Worm (Caenorhabditis elegans): ENCODE results near the gene C01F6.14.

Gene C01F6.14

DNA sequence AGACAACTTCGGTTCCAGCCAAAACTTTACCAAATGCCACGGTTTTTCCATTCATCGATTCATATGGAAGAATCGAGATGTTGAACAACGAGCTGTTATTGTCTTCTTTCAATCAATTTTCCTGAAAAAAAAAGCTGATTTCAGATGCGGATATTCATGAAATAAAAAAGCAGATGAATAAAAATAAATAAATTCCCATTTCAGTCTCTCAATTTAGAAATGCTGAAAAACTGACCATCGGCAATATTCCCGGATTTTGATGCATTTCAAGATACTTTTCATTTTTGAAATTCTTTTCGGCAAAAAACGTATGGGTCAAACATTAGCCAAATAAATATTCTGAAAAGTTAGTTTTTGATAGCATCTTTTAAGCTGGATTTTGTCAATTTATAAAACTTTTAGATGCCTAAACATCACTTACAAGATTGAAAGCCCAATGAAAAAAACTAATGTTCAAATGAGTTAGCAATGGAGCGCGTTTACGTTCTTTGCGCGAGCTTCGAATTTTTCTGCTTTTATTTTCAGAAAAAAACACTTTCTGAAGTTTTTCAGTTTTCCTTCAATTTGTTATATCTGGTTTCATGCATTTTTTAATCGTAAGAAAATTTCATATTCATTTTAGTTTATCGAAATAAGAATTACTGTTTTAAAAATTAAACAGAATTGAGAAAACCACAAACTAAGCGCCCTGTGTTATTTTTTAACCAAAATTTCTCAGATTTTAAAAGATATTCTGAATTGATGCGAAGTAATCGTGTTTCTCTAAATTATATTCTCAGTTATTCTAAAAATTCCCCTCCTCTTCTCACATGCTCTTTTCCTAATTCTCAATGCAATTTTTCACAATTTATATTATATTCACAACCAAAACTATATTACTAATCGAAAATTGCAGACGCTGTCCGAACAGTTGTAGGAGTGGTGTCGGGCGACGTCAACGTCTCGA, at the start of gene C01F6.14, which contains the start of gene fem-3:
Gene C01F6.14 (minus strand): TSS at position 51 of the 946 bp plus-strand sequence.
Gene fem-3 (plus strand): TSS at position 896 of the 946 bp plus-strand sequence.
- peak; percentile 39 for TF ChIP-seq pha-4 (tag; optimal IDR thresholded peaks at IDR 0.05)
- TF ChIP-seq nfya-1 (tag; optimal IDR thresholded peaks at IDR 0.05; ENCODE audit: insufficient read depth): peak; percentile 36
- no peak for TF ChIP-seq nhr-67 (tag; optimal IDR thresholded peaks at IDR 0.05)
- no peak for TF ChIP-seq nhr-28 (tag; optimal IDR thresholded peaks at IDR 0.05)
- peak; percentile 72 for TF ChIP-seq egl-5 (tag; optimal IDR thresholded peaks at IDR 0.05)
- TF ChIP-seq ceh-16 (tag; optimal IDR thresholded peaks at IDR 0.05): no peak
- no peak for TF ChIP-seq unc-39 (tag; optimal IDR thresholded peaks at IDR 0.05)
- no peak for TF ChIP-seq unc-62 (GFP tag; optimal IDR thresholded peaks at IDR 0.05)
- TF ChIP-seq lin-15B (tag; optimal IDR thresholded peaks at IDR 0.05): peak; percentile 46

DNA sequence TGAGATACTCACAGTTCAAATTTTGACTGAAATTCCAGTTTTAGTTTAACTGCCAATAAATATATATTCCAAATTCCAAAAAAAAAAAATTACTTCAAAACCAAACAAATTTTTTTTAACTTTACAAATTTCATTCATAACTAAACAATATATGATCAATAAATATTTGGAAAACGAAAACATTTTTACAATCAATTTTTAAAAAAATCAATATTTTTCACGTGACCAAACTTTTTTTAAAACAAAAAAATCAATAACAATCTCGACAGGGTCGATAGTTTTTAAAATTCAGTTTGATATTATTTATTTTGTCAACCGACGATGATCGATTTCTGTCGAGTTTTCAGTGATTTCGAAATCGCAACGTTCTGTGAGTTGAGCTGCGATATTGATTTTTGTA, 46.3 kb upstream of the C01F6.14 start, which contains the start of gene F23B2.7:
Gene F23B2.7 (plus strand): TSS at position 301 of the 400 bp plus-strand sequence.
- no peak for TF ChIP-seq mdl-1 (tag; optimal IDR thresholded peaks at IDR 0.05)
- TF ChIP-seq egl-5 (tag; optimal IDR thresholded peaks at IDR 0.05): no peak
- no peak for TF ChIP-seq lin-15B (tag; optimal IDR thresholded peaks at IDR 0.05)
- TF ChIP-seq ztf-4 (tag; optimal IDR thresholded peaks at IDR 0.05): no peak
- no peak for TF ChIP-seq elt-1 (tag; optimal IDR thresholded peaks at IDR 0.05)
- no peak for TF ChIP-seq nhr-23 (tag; optimal IDR thresholded peaks at IDR 0.05)
- TF ChIP-seq hmg-11 (tag; optimal IDR thresholded peaks at IDR 0.05): no peak
- no peak for TF ChIP-seq eor-1 (tag; optimal IDR thresholded peaks at IDR 0.05)
- TF ChIP-seq aly-2 (tag; optimal IDR thresholded peaks at IDR 0.05): no peak
- no peak for TF ChIP-seq mml-1 (tag; optimal IDR thresholded peaks at IDR 0.05)
- TF ChIP-seq snpc-4 (tag; optimal IDR thresholded peaks at IDR 0.05): no peak
- no peak for TF ChIP-seq ama-1 (optimal IDR thresholded peaks at IDR 0.05)
- TF ChIP-seq nhr-11 (tag; optimal IDR thresholded peaks at IDR 0.05): no peak
- no peak for TF ChIP-seq nhr-67 (tag; optimal IDR thresholded peaks at IDR 0.05)
- TF ChIP-seq unc-39 (tag; optimal IDR thresholded peaks at IDR 0.05): no peak

DNA sequence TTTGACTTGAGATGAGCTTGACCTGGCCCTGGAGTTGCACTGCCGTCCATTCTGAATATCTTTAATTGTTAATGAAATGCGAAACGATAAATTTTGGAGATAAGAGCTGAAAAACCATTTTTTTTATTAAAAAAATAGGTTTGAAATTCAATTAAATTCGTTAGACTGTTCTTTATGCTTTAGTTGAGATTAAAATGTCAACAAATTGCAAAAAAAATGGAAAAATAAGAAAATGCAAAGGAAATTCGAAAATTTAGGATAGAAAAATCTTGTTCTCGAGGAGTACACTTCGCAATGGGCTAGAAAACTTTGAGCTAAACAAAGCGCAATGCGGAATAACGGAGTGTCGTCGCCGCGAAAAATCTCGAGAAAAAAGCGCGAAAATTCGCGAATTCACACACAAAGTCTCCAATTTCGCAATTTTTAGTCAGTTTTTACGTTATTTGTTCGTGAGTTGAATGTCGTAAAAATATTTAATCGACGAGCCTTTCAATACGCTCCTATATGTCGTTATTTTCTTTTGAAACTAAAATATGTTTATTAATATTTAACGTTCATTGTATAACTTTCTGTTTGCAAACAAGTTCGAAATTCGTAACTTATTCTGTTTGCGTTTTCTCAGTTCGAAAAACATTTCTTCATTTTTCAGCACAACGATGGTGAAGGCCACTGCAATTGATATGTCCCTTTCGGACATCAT, 43.0 kb upstream of the C01F6.14 start, which contains the start of the genes rpb-12 and aly-2:
Gene rpb-12 (minus strand): TSS at position 51 of the 700 bp plus-strand sequence.
Gene aly-2 (plus strand): TSS at position 650 of the 700 bp plus-strand sequence.
- TF ChIP-seq snpc-4 (tag; optimal IDR thresholded peaks at IDR 0.05): peak; percentile 21
- TF ChIP-seq lin-15B (tag; optimal IDR thresholded peaks at IDR 0.05): peak; percentile 89
- peak; percentile 19 for TF ChIP-seq egl-5 (tag; optimal IDR thresholded peaks at IDR 0.05)
- peak; percentile 62 for TF ChIP-seq lin-39 (tag; optimal IDR thresholded peaks at IDR 0.05)
- peak; percentile 80 for TF ChIP-seq pha-4 (tag; optimal IDR thresholded peaks at IDR 0.05)
- no peak for TF ChIP-seq zag-1 (tag; optimal IDR thresholded peaks at IDR 0.05)
- no peak for TF ChIP-seq unc-39 (tag; optimal IDR thresholded peaks at IDR 0.05)
- TF ChIP-seq pqm-1 (tag; optimal IDR thresholded peaks at IDR 0.05): peak; percentile 23
- no peak for TF ChIP-seq ceh-16 (tag; optimal IDR thresholded peaks at IDR 0.05)
- no peak for TF ChIP-seq mml-1 (tag; optimal IDR thresholded peaks at IDR 0.05)
- TF ChIP-seq jun-1 (tag; optimal IDR thresholded peaks at IDR 0.05): peak; percentile 5
- peak; percentile 37 for TF ChIP-seq elt-2 (tag; optimal IDR thresholded peaks at IDR 0.05)
- no peak for TF ChIP-seq ama-1 (optimal IDR thresholded peaks at IDR 0.05)
- TF ChIP-seq ZK546.5 (tag; optimal IDR thresholded peaks at IDR 0.05): no peak
- TF ChIP-seq egl-27 (tag; optimal IDR thresholded peaks at IDR 0.05): no peak
- TF ChIP-seq nhr-25 (tag; optimal IDR thresholded peaks at IDR 0.05): peak; percentile 21
- TF ChIP-seq hmg-11 (tag; optimal IDR thresholded peaks at IDR 0.05): peak; percentile 71

DNA sequence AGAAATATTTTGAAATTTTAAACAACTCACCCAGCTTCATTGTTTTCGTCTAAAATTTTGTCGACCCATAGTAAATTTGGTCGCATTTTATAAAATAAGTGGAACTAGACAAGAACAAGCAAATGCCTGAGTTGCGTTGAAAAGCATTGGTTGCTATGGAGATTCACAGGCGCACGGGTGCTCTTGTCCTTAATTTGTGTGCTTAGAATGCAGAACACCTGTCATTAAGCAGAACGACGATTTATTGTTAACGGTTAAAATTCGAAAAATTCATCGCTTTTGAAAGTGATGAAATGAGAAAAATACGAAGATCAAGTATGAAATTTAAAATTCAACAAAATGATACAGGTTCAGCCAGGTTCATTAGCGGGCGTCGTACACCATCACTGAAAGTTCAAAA, 42.2 kb upstream of the C01F6.14 start, which contains the start of gene daf-10:
Gene daf-10 (minus strand): TSS at position 101 of the 400 bp plus-strand sequence.
- TF ChIP-seq nhr-76 (tag; optimal IDR thresholded peaks at IDR 0.05) (no peak), nhr-237 (tag; optimal IDR thresholded peaks at IDR 0.05) (no peak), ceh-16 (tag; optimal IDR thresholded peaks at IDR 0.05) (no peak), unc-62 (GFP tag; optimal IDR thresholded peaks at IDR 0.05) (no peak), sea-2 (GFP tag; optimal IDR thresholded peaks at IDR 0.05) (no peak), lin-15B (tag; optimal IDR thresholded peaks at IDR 0.05) (no peak), ztf-4 (tag; optimal IDR thresholded peaks at IDR 0.05) (no peak)

All from whole organism, L3 larva.